Worm (Caenorhabditis elegans) whole organism, L1 larva: ENCODE data around the gene apb-1.

ENCODE experiments used
- Y116A8C.19 ChIP-seq: sonication (generic microtip); optimal IDR thresholded peaks from 2 replicates; lab custom pipeline; 2016; ENCODE audit warnings: missing compliant biosample characterization, missing genetic modification characterization, borderline replicate concordance
- alr-1 ChIP-seq: fragments of 200-800 bp; sonication (Bioruptor generic); optimal IDR thresholded peaks from 2 replicates; lab custom pipeline; 2018; ENCODE audit warnings: borderline replicate concordance, mild to moderate bottlenecking, missing genetic modification characterization, missing compliant biosample characterization
- blmp-1 ChIP-seq: fragments of 150-350 bp; optimal IDR thresholded peaks from 2 replicates; lab custom pipeline; 2014; ENCODE audit warnings: missing biosample characterization, missing genetic modification characterization
- egl-27 ChIP-seq, 2 experiments: fragments of 150-350 bp in 1 of 2; sonication (generic microtip); optimal IDR thresholded peaks; 3 replicates each; lab custom pipeline; 2017 to 2018; ENCODE audit warnings: missing biosample characterization in 2 of 2, missing genetic modification characterization in 2 of 2, missing genetic modification reagents in 2 of 2
- elt-3 ChIP-seq, 6 experiments: fragments of 150-350 bp in 1 of 6; sonication (generic microtip); optimal IDR thresholded peaks; 2 replicates each; lab custom pipeline; 2017 to 2018; ENCODE audit warnings: missing biosample characterization in 6 of 6, missing genetic modification characterization in 6 of 6, inconsistent platforms in 1 of 6
- isw-1 ChIP-seq: fragments of 200-800 bp; sonication (Bioruptor generic); IDR thresholded peaks from 2 replicates; pipeline ENCODE4 v1.3.6; 2022; ENCODE audit warnings: missing genetic modification characterization, missing compliant biosample characterization
- jun-1 ChIP-seq: fragments of 150-350 bp; optimal IDR thresholded peaks from 2 replicates; lab custom pipeline; 2014; ENCODE audit warnings: missing biosample characterization, missing genetic modification reagents, missing genetic modification characterization
- lin-13 ChIP-seq: fragments of 150-350 bp; optimal IDR thresholded peaks from 2 replicates; lab custom pipeline; 2014; ENCODE audit warnings: missing biosample characterization, missing genetic modification reagents, missing genetic modification characterization
- mdl-1 ChIP-seq, 2 experiments: fragments of 150-350 bp; optimal IDR thresholded peaks; 2 replicates each; lab custom pipeline; 2014 to 2017; ENCODE audit warnings: missing biosample characterization in 2 of 2, missing genetic modification characterization in 2 of 2, inconsistent platforms in 1 of 2
- nhr-47 ChIP-seq: sonication (generic microtip); optimal IDR thresholded peaks from 2 replicates; lab custom pipeline; 2016; ENCODE audit warnings: mild to moderate bottlenecking, missing genetic modification characterization, moderate library complexity, missing compliant biosample characterization
- nhr-77 ChIP-seq: fragments of 150-350 bp; optimal IDR thresholded peaks from 2 replicates; lab custom pipeline; 2014; ENCODE audit warnings: missing biosample characterization, missing genetic modification characterization
- swsn-7 ChIP-seq: sonication (generic microtip); optimal IDR thresholded peaks from 2 replicates; lab custom pipeline; 2016; ENCODE audit warnings: missing genetic modification characterization, missing compliant biosample characterization
- unc-130 ChIP-seq: fragments of 150-350 bp; optimal IDR thresholded peaks from 2 replicates; lab custom pipeline; 2017; ENCODE audit warnings: missing biosample characterization, missing genetic modification characterization, inconsistent platforms
- ztf-11 ChIP-seq, 2 experiments: sonication (generic microtip); optimal IDR thresholded peaks; 2 replicates each; lab custom pipeline; 2016 to 2017; ENCODE audit warnings: missing genetic modification characterization in 2 of 2, missing biosample characterization in 1 of 2, missing compliant biosample characterization in 1 of 2

ce11 chrIII:2546298-2546697, 50.5 kb downstream of the apb-1 start:
- TF ChIP-seq lin-13 (GFP tag; lab: Kevin White, UChicago) (no peak), swsn-7 (tag; lab: Kevin White, UChicago) (no peak), egl-27 (tag; optimal IDR thresholded peaks at IDR 0.05; lab: Kevin White, UChicago) (no peak), nhr-77 (tag; lab: Kevin White, UChicago) (no peak), elt-3 (tag; optimal IDR thresholded peaks at IDR 0.05; lab: Kevin White, UChicago) (no peak), isw-1 (no peak), jun-1 (tag; lab: Kevin White, UChicago) (no peak), ztf-11 (tag; optimal IDR thresholded peaks at IDR 0.05; lab: Kevin White, UChicago) (no peak), alr-1 (tag; lab: Kevin White, UChicago) (no peak), mdl-1 (tag; optimal IDR thresholded peaks at IDR 0.05; lab: Kevin White, UChicago) (no peak), blmp-1 (no peak), Y116A8C.19 (tag; lab: Kevin White, UChicago) (no peak), unc-130 (tag; lab: Kevin White, UChicago) (no peak), nhr-47 (tag; lab: Kevin White, UChicago) (no peak)
